Worm (Caenorhabditis elegans) whole organism, mixed stage, embryonic: Measurements from ENCODE around the gene nhr-87.

Source experiments
- M03D4.4 ChIP-seq: sonication (generic microtip); optimal IDR thresholded peaks from 2 replicates; lab custom pipeline; 2017; ENCODE audit warnings: mild to moderate bottlenecking, missing genetic modification characterization, missing compliant biosample characterization
- bed-3 ChIP-seq: fragments of 200-800 bp; sonication (Bioruptor generic); optimal IDR thresholded peaks from 3 replicates; lab custom pipeline; 2018; ENCODE audit warnings: mild to moderate bottlenecking, missing genetic modification characterization, moderate library complexity, missing compliant biosample characterization
- blmp-1 ChIP-seq: fragments of 150-350 bp; optimal IDR thresholded peaks from 2 replicates; lab custom pipeline; 2014; ENCODE audit warnings: missing biosample characterization, missing genetic modification characterization
- ceh-39 ChIP-seq: fragments of 150-350 bp; optimal IDR thresholded peaks from 2 replicates; lab custom pipeline; 2014; ENCODE audit warnings: missing biosample characterization, missing genetic modification characterization
- ceh-43 ChIP-seq: fragments of 200-800 bp; sonication (Bioruptor generic); optimal IDR thresholded peaks from 2 replicates; lab custom pipeline; 2018; ENCODE audit warnings: mild to moderate bottlenecking, missing genetic modification characterization, moderate library complexity, missing compliant biosample characterization
- ceh-83 ChIP-seq: fragments of 200-800 bp; sonication (Bioruptor generic); optimal IDR thresholded peaks from 2 replicates; lab custom pipeline; 2018; ENCODE audit warnings: mild to moderate bottlenecking, missing genetic modification characterization, missing compliant biosample characterization
- ces-1 ChIP-seq: fragments of 150-350 bp; optimal IDR thresholded peaks from 2 replicates; lab custom pipeline; 2014; ENCODE audit warnings: missing biosample characterization, missing genetic modification reagents, missing genetic modification characterization
- cnd-1 ChIP-seq: fragments of 200-800 bp; sonication (Bioruptor generic); optimal IDR thresholded peaks from 2 replicates; lab custom pipeline; 2018; ENCODE audit warnings: mild to moderate bottlenecking, missing genetic modification characterization, missing compliant biosample characterization
- drap-1 ChIP-seq: fragments of 200-800 bp; sonication (Bioruptor generic); optimal IDR thresholded peaks from 3 replicates; lab custom pipeline; 2018; ENCODE audit warnings: mild to moderate bottlenecking, missing genetic modification characterization, missing compliant biosample characterization
- elt-1 ChIP-seq: sonication (generic microtip); optimal IDR thresholded peaks from 2 replicates; lab custom pipeline; 2017; ENCODE audit warnings: missing genetic modification characterization, mild to moderate bottlenecking, missing compliant biosample characterization, antibody characterized with exemption, moderate library complexity, borderline replicate concordance; ENCODE audit not compliant: insufficient read depth
- elt-3 ChIP-seq: fragments of 150-350 bp; optimal IDR thresholded peaks from 2 replicates; lab custom pipeline; 2014; ENCODE audit warnings: missing biosample characterization, missing genetic modification characterization
- flh-1 ChIP-seq: fragments of 200-800 bp; sonication (Bioruptor generic); optimal IDR thresholded peaks from 2 replicates; lab custom pipeline; 2018; ENCODE audit warnings: mild to moderate bottlenecking, missing genetic modification characterization, moderate library complexity, missing compliant biosample characterization
- ham-2 ChIP-seq: fragments of 200-800 bp; sonication (Bioruptor generic); optimal IDR thresholded peaks from 2 replicates; lab custom pipeline; 2018; ENCODE audit warnings: mild to moderate bottlenecking, missing genetic modification characterization, missing compliant biosample characterization
- hlh-1 ChIP-seq: fragments of 150-350 bp; optimal IDR thresholded peaks from 2 replicates; lab custom pipeline; 2014; ENCODE audit warnings: missing biosample characterization, missing genetic modification reagents, missing genetic modification characterization
- lin-13 ChIP-seq: fragments of 150-350 bp; optimal IDR thresholded peaks from 2 replicates; lab custom pipeline; 2014; ENCODE audit warnings: missing biosample characterization, missing genetic modification characterization
- lin-32 ChIP-seq: fragments of 200-800 bp; sonication (Bioruptor generic); optimal IDR thresholded peaks from 2 replicates; lab custom pipeline; 2018; ENCODE audit warnings: mild to moderate bottlenecking, missing genetic modification characterization, missing compliant biosample characterization
- lsy-2 ChIP-seq: fragments of 150-350 bp; optimal IDR thresholded peaks from 2 replicates; lab custom pipeline; 2014; ENCODE audit warnings: missing biosample characterization, missing genetic modification characterization
- mab-5 ChIP-seq: fragments of 150-350 bp; optimal IDR thresholded peaks from 2 replicates; lab custom pipeline; 2014; ENCODE audit warnings: missing biosample characterization, missing genetic modification characterization
- mep-1 ChIP-seq: fragments of 150-350 bp; optimal IDR thresholded peaks from 2 replicates; lab custom pipeline; 2017; ENCODE audit warnings: missing biosample characterization, missing genetic modification reagents, missing genetic modification characterization, inconsistent platforms
- mls-2 ChIP-seq: sonication (generic microtip); optimal IDR thresholded peaks from 2 replicates; lab custom pipeline; 2016; ENCODE audit warnings: mild to moderate bottlenecking, missing genetic modification characterization, moderate library complexity, missing compliant biosample characterization
- nhr-12 ChIP-seq: fragments of 150-350 bp; optimal IDR thresholded peaks from 2 replicates; lab custom pipeline; 2014; ENCODE audit warnings: missing biosample characterization, missing genetic modification characterization
- nhr-2 ChIP-seq: fragments of 150-350 bp; optimal IDR thresholded peaks from 2 replicates; lab custom pipeline; 2014; ENCODE audit warnings: missing biosample characterization, missing genetic modification characterization
- nhr-237 ChIP-seq: fragments of 150-350 bp; optimal IDR thresholded peaks from 2 replicates; lab custom pipeline; 2014; ENCODE audit warnings: missing biosample characterization, missing genetic modification characterization
- nhr-28 ChIP-seq: fragments of 150-350 bp; optimal IDR thresholded peaks from 2 replicates; lab custom pipeline; 2014; ENCODE audit warnings: missing biosample characterization, missing genetic modification characterization
- nhr-76 ChIP-seq: sonication (generic microtip); optimal IDR thresholded peaks from 2 replicates; lab custom pipeline; 2017; ENCODE audit warnings: missing biosample characterization, missing genetic modification characterization
- pha-4 ChIP-seq: fragments of 150-350 bp; optimal IDR thresholded peaks from 2 replicates; lab custom pipeline; 2018; ENCODE audit warnings: missing biosample characterization, missing genetic modification reagents, missing genetic modification characterization
- sem-2 ChIP-seq: fragments of 200-800 bp; sonication (Bioruptor generic); optimal IDR thresholded peaks from 2 replicates; lab custom pipeline; 2018; ENCODE audit warnings: mild to moderate bottlenecking, missing genetic modification characterization, missing compliant biosample characterization
- snpc-4 ChIP-seq: fragments of 150-350 bp; optimal IDR thresholded peaks from 2 replicates; lab custom pipeline; 2014; ENCODE audit warnings: missing biosample characterization, missing genetic modification characterization
- sptf-1 ChIP-seq: sonication (generic microtip); optimal IDR thresholded peaks from 2 replicates; lab custom pipeline; 2017; ENCODE audit warnings: mild to moderate bottlenecking, missing genetic modification characterization, moderate library complexity, missing compliant biosample characterization
- tbx-8 ChIP-seq: fragments of 200-800 bp; sonication (Bioruptor generic); optimal IDR thresholded peaks from 2 replicates; lab custom pipeline; 2018; ENCODE audit warnings: mild to moderate bottlenecking, missing genetic modification characterization, moderate library complexity, missing compliant biosample characterization
- unc-120 ChIP-seq: sonication (generic microtip); optimal IDR thresholded peaks from 2 replicates; lab custom pipeline; 2017; ENCODE audit warnings: missing genetic modification characterization, missing compliant biosample characterization; ENCODE audit not compliant: poor library complexity, severe bottlenecking
- unc-39 ChIP-seq: fragments of 150-350 bp; optimal IDR thresholded peaks from 2 replicates; lab custom pipeline; 2014; ENCODE audit warnings: missing biosample characterization, missing genetic modification characterization
- unc-62 ChIP-seq: fragments of 150-350 bp; optimal IDR thresholded peaks from 2 replicates; lab custom pipeline; 2014; ENCODE audit warnings: missing biosample characterization, missing genetic modification reagents, missing genetic modification characterization
- zip-8 ChIP-seq: fragments of 150-350 bp; optimal IDR thresholded peaks from 2 replicates; lab custom pipeline; 2014; ENCODE audit warnings: missing biosample characterization, missing genetic modification characterization
- ztf-11 ChIP-seq: fragments of 150-350 bp; optimal IDR thresholded peaks from 2 replicates; lab custom pipeline; 2014; ENCODE audit warnings: missing biosample characterization, missing genetic modification characterization

The nhr-87 gene

ce11 chrIV:1655312-1655711, 31.5 kb downstream of the nhr-87 start:
- TF ChIP-seq zip-8 (tag; lab: Kevin White, UChicago) (no peak), nhr-237 (tag; lab: Kevin White, UChicago) (peak; percentile 54), lin-13 (tag; lab: Kevin White, UChicago) (no peak), nhr-2 (no peak), nhr-76 (tag; lab: Kevin White, UChicago) (no peak), pha-4 (tag; lab: Kevin White, UChicago) (peak; percentile 13)

ce11 chrIV:1657069-1657468, 33.2 kb downstream of the nhr-87 start:
- TF ChIP-seq blmp-1 (tag; lab: Kevin White, UChicago) (no peak), ham-2 (GFP tag; lab: Kevin White, UChicago) (no peak), nhr-28 (no peak), lin-13 (tag; lab: Kevin White, UChicago) (no peak), unc-62 (no peak), pha-4 (tag; lab: Kevin White, UChicago) (peak; percentile 96), unc-120 (no peak), tbx-8 (GFP tag; lab: Kevin White, UChicago) (no peak), flh-1 (no peak), nhr-2 (peak; percentile 27), ceh-43 (GFP tag; lab: Kevin White, UChicago) (no peak), drap-1 (GFP tag; lab: Kevin White, UChicago) (no peak), hlh-1 (tag; lab: Kevin White, UChicago) (no peak), nhr-76 (tag; lab: Kevin White, UChicago) (no peak)

ce11 chrIV:1659045-1659741, 35.4 kb downstream of the nhr-87 start, which contains the start of gene rps-28:
Gene rps-28 (plus strand): TSS chrIV:1659691.
- TF ChIP-seq ces-1 (GFP tag; lab: Kevin White, UChicago), result peak; percentile 94
- peak; percentile 86 for TF ChIP-seq elt-1 (tag; lab: Kevin White, UChicago)
- TF ChIP-seq unc-39, result peak; percentile 87
- TF ChIP-seq snpc-4 (tag; lab: Kevin White, UChicago), result no peak
- peak; percentile 92 for TF ChIP-seq lsy-2
- TF ChIP-seq tbx-8 (GFP tag; lab: Kevin White, UChicago), result peak; percentile 40
- TF ChIP-seq unc-120, result peak; percentile 89
- TF ChIP-seq drap-1 (GFP tag; lab: Kevin White, UChicago), result peak; percentile 84
- peak; percentile 94 for TF ChIP-seq mls-2 (tag; lab: Kevin White, UChicago)
- peak; percentile 90 for TF ChIP-seq M03D4.4
- peak; percentile 56 for TF ChIP-seq flh-1
- peak; percentile 55 for TF ChIP-seq nhr-28
- peak; percentile 97 for TF ChIP-seq nhr-237 (tag; lab: Kevin White, UChicago)
- peak; percentile 91 for TF ChIP-seq ceh-43 (GFP tag; lab: Kevin White, UChicago)
- peak; percentile 91 for TF ChIP-seq cnd-1 (tag; lab: Kevin White, UChicago)
- peak; percentile 99 for TF ChIP-seq mep-1 (tag; lab: Kevin White, UChicago)
- TF ChIP-seq nhr-2, result peak; percentile 64
- peak; percentile 78 for TF ChIP-seq nhr-12 (tag; lab: Kevin White, UChicago)
- TF ChIP-seq bed-3 (GFP tag; lab: Kevin White, UChicago), result peak; percentile 63
- TF ChIP-seq elt-3, result peak; percentile 56
- peak; percentile 94 for TF ChIP-seq ztf-11 (tag; lab: Kevin White, UChicago)
- peak; percentile 70 for TF ChIP-seq unc-62
- peak; percentile 66 for TF ChIP-seq nhr-76 (tag; lab: Kevin White, UChicago)
- TF ChIP-seq lin-32 (GFP tag; lab: Kevin White, UChicago), result peak; percentile 16
- TF ChIP-seq ceh-39 (tag; lab: Kevin White, UChicago), result peak; percentile 95
- peak; percentile 51 for TF ChIP-seq sem-2 (GFP tag; lab: Kevin White, UChicago)
- TF ChIP-seq hlh-1 (tag; lab: Kevin White, UChicago), result peak; percentile 92
- TF ChIP-seq ceh-83 (GFP tag; lab: Kevin White, UChicago), result peak; percentile 79
- peak; percentile 99 for TF ChIP-seq pha-4 (tag; lab: Kevin White, UChicago)
- TF ChIP-seq lin-13 (tag; lab: Kevin White, UChicago), result peak; percentile 99
- peak; percentile 47 for TF ChIP-seq blmp-1 (tag; lab: Kevin White, UChicago)
- peak; percentile 95 for TF ChIP-seq sptf-1 (tag; lab: Kevin White, UChicago)
- no peak for TF ChIP-seq zip-8 (tag; lab: Kevin White, UChicago)
- TF ChIP-seq mab-5 (tag; lab: Kevin White, UChicago), result peak; percentile 78
- peak; percentile 60 for TF ChIP-seq ham-2 (GFP tag; lab: Kevin White, UChicago)
